Worm (Caenorhabditis elegans): ENCODE results near the gene H11E01.2.
A peak's percentile ranks its signal among the peaks of the same experiment; 100 is the strongest.

H11E01.2 gene

DNA sequence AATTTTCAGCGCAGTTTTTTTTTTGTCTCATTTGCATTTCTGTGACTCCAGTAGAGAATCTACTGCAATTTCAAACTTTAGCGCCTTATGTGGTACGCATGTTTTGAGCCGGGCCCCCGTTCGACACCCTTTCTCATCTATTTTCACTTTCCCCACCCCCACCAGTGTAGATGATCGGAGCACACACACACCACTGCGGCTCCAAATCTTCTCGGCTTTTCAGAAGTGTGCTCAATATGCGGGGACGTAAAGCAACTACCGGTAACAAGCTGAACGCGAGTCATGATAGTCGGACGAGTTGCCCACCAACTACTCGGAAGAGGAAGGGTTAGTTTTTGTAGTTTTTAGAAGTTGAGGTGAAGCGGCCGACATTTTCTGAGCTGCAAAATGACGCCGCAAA is 7.9 kb upstream of the H11E01.2 start:
- TF ChIP-seq alr-1 (tag; optimal IDR thresholded peaks at IDR 0.05) (no peak), nhr-25 (tag; optimal IDR thresholded peaks at IDR 0.05) (no peak), nhr-237 (tag; optimal IDR thresholded peaks at IDR 0.05) (no peak), zag-1 (tag; optimal IDR thresholded peaks at IDR 0.05) (no peak), aly-2 (tag; optimal IDR thresholded peaks at IDR 0.05) (no peak), snpc-4 (tag; optimal IDR thresholded peaks at IDR 0.05) (no peak), Y55F3AM.14 (GFP tag; optimal IDR thresholded peaks at IDR 0.05) (no peak), elt-3 (tag; optimal IDR thresholded peaks at IDR 0.05) (no peak), unc-39 (tag; optimal IDR thresholded peaks at IDR 0.05) (no peak), nhr-21 (tag; optimal IDR thresholded peaks at IDR 0.05) (no peak), ceh-82 (tag; optimal IDR thresholded peaks at IDR 0.05) (no peak)

DNA sequence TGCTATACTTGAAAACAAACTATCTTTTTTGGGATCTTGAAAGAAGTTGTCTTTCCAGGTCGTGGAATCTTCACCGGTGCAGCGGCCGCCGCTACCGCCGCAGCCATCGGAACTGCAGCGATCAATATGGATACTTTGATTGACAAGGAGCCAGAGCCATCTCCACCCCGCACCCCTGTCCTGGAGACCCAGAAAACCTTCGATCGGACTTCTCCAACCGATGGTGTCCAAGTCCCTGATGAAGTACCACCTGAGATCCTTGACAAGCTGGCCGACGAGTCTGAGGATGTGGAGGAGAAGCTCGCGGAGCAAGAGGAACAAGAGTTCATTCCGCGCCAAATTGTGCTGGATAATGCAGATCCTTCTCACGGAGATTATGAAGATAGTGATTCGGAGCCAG is 7.0 kb upstream of the H11E01.2 start:
- TF ChIP-seq gmeb-1 (tag; optimal IDR thresholded peaks at IDR 0.05): no peak
- TF ChIP-seq ZK546.5 (tag; optimal IDR thresholded peaks at IDR 0.05): no peak
- no peak for TF ChIP-seq lsy-2 (tag; optimal IDR thresholded peaks at IDR 0.05)
- no peak for TF ChIP-seq crh-2 (tag; optimal IDR thresholded peaks at IDR 0.05)
- TF ChIP-seq ztf-4 (tag; optimal IDR thresholded peaks at IDR 0.05): no peak
- TF ChIP-seq sem-4 (tag; optimal IDR thresholded peaks at IDR 0.05): no peak
- TF ChIP-seq Y55F3AM.14 (GFP tag; optimal IDR thresholded peaks at IDR 0.05): no peak
- no peak for TF ChIP-seq nhr-11 (tag; optimal IDR thresholded peaks at IDR 0.05)
- no peak for TF ChIP-seq fos-1 (tag; optimal IDR thresholded peaks at IDR 0.05)
- no peak for TF ChIP-seq ceh-82 (tag; optimal IDR thresholded peaks at IDR 0.05)
- TF ChIP-seq dmd-4 (tag; optimal IDR thresholded peaks at IDR 0.05): no peak
- no peak for TF ChIP-seq R02D3.7 (tag; optimal IDR thresholded peaks at IDR 0.05)
- no peak for TF ChIP-seq aly-2 (tag; optimal IDR thresholded peaks at IDR 0.05)
- TF ChIP-seq nhr-237 (tag; optimal IDR thresholded peaks at IDR 0.05): no peak
- no peak for TF ChIP-seq unc-62 (GFP tag; optimal IDR thresholded peaks at IDR 0.05)
- TF ChIP-seq nhr-77 (tag; optimal IDR thresholded peaks at IDR 0.05): no peak
- no peak for TF ChIP-seq elt-3 (tag; optimal IDR thresholded peaks at IDR 0.05)

DNA sequence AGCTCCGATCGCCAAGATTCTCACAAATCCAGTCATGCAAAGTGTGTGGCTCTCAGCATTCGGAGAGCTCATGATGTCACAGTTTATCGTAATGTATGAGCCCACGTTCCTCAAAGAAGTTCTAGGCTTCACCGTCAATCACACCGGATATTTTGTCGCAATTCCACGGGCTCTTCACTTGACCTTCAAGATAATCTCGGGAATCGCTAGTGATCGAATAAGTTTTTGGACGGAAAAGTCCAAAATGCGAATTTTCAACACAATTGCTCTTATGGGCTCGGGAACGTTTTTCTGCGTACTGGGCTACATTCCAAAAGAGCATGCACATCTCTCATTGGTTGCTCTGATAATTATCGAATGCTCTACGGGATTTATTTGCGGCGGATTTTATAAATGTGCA is 2.2 kb downstream of the H11E01.2 start:
- TF ChIP-seq Y55F3AM.14 (GFP tag; optimal IDR thresholded peaks at IDR 0.05) (no peak), mbf-1 (tag; optimal IDR thresholded peaks at IDR 0.05) (no peak)

DNA sequence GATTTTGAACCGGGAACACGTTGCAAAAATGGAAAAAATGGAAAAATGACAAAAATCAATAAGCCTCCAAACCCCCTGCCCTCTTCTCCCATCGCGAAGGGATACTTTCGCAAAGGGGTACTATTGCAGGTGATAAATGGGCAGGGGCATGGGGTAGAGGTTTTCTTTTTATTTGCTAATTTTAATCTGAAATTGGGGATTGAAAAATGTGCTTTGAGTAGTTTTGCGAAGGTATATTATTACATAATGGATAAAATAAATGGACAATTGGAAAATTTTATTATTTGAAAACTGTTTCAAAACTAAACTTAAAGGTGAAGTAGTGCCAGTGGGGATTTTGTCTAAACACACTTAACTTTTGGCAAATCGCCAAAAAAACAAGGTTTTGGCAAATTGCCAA is 6.2 kb downstream of the H11E01.2 start:
- TF ChIP-seq nhr-237 (tag; optimal IDR thresholded peaks at IDR 0.05) (peak; percentile 96), ama-1 (optimal IDR thresholded peaks at IDR 0.05) (no peak), lin-13 (GFP tag; optimal IDR thresholded peaks at IDR 0.05) (peak; percentile 97), sma-3 (GFP tag; optimal IDR thresholded peaks at IDR 0.05) (peak; percentile 98), F13H6.1 (tag; optimal IDR thresholded peaks at IDR 0.05) (peak; percentile 93), aly-2 (tag; optimal IDR thresholded peaks at IDR 0.05) (no peak), lsy-2 (tag; optimal IDR thresholded peaks at IDR 0.05) (peak; percentile 92 to 94), ztf-4 (tag; optimal IDR thresholded peaks at IDR 0.05) (peak; percentile 92), nhr-25 (tag; optimal IDR thresholded peaks at IDR 0.05) (peak; percentile 94), alr-1 (tag; optimal IDR thresholded peaks at IDR 0.05) (no peak), ceh-82 (tag; optimal IDR thresholded peaks at IDR 0.05) (peak; percentile 95), mab-5 (tag; optimal IDR thresholded peaks at IDR 0.05) (peak; percentile 96), unc-39 (tag; optimal IDR thresholded peaks at IDR 0.05) (no peak), Y55F3AM.14 (GFP tag; optimal IDR thresholded peaks at IDR 0.05) (peak; percentile 90), sma-9 (GFP tag; optimal IDR thresholded peaks at IDR 0.05) (peak; percentile 96), sma-9 (tag; optimal IDR thresholded peaks at IDR 0.05) (no peak), elt-3 (tag; optimal IDR thresholded peaks at IDR 0.05) (no peak), gmeb-1 (tag; optimal IDR thresholded peaks at IDR 0.05) (peak; percentile 92), mbf-1 (tag; optimal IDR thresholded peaks at IDR 0.05) (peak; percentile 69), R02D3.7 (tag; optimal IDR thresholded peaks at IDR 0.05) (peak; percentile 64), ceh-16 (tag; optimal IDR thresholded peaks at IDR 0.05) (peak; percentile 75), skn-1 (tag; optimal IDR thresholded peaks at IDR 0.05) (peak; percentile 95), nhr-12 (tag; optimal IDR thresholded peaks at IDR 0.05) (peak; percentile 44), nhr-21 (tag; optimal IDR thresholded peaks at IDR 0.05) (peak; percentile 98), crh-2 (tag; optimal IDR thresholded peaks at IDR 0.05) (peak; percentile 99), ZK546.5 (tag; optimal IDR thresholded peaks at IDR 0.05) (peak; percentile 78), unc-55 (GFP tag; optimal IDR thresholded peaks at IDR 0.05) (peak; percentile 100), blmp-1 (tag; optimal IDR thresholded peaks at IDR 0.05; ENCODE audit: insufficient read depth) (peak; percentile 51), nhr-10 (tag; optimal IDR thresholded peaks at IDR 0.05) (peak; percentile 96), fos-1 (tag; optimal IDR thresholded peaks at IDR 0.05) (peak; percentile 99), snpc-4 (tag; optimal IDR thresholded peaks at IDR 0.05) (peak; percentile 90), ztf-1 (GFP tag; conservative IDR thresholded peaks at IDR 0.05) (0 out of 2 replicates have a peak, but pooled peaks have one; percentile 55), ztf-11 (tag; optimal IDR thresholded peaks at IDR 0.05) (peak; percentile 46), egl-27 (tag; optimal IDR thresholded peaks at IDR 0.05) (peak; percentile 93), nhr-77 (tag; optimal IDR thresholded peaks at IDR 0.05) (peak; percentile 97), mdl-1 (tag; optimal IDR thresholded peaks at IDR 0.05) (peak; percentile 78 to 94), dmd-4 (tag; optimal IDR thresholded peaks at IDR 0.05) (peak; percentile 81), unc-62 (GFP tag; optimal IDR thresholded peaks at IDR 0.05) (peak; percentile 2), zag-1 (tag; optimal IDR thresholded peaks at IDR 0.05) (peak; percentile 97), elt-1 (tag; optimal IDR thresholded peaks at IDR 0.05) (no peak), peb-1 (tag; optimal IDR thresholded peaks at IDR 0.05) (no peak), nhr-6 (tag; optimal IDR thresholded peaks at IDR 0.05) (peak; percentile 96), lin-39 (tag; optimal IDR thresholded peaks at IDR 0.05) (peak; percentile 24)
